Worm (Caenorhabditis elegans) whole organism, L2 larva: Measurements from ENCODE around the gene C25F9.9.

Experiments
- crh-2 ChIP-seq: sonication (generic microtip); optimal IDR thresholded peaks from 2 replicates; lab custom pipeline; 2017; ENCODE audit warnings: missing biosample characterization, missing genetic modification characterization
- fos-1 ChIP-seq: fragments of 150-350 bp; optimal IDR thresholded peaks from 2 replicates; lab custom pipeline; 2014; ENCODE audit warnings: missing biosample characterization, missing genetic modification characterization
- gmeb-1 ChIP-seq: fragments of 150-350 bp; optimal IDR thresholded peaks from 2 replicates; lab custom pipeline; 2014; ENCODE audit warnings: missing biosample characterization, missing genetic modification characterization
- nhr-12 ChIP-seq: fragments of 150-350 bp; optimal IDR thresholded peaks from 2 replicates; lab custom pipeline; 2014; ENCODE audit warnings: missing biosample characterization, missing genetic modification characterization

The C25F9.9 gene

ce11 chrV:19467574-19467973 lies 51.2 kb downstream of the C25F9.9 start, which contains the start of gene Y43F8B.23:
Gene Y43F8B.23 (minus strand): TSS chrV:19467648.
- TF ChIP-seq fos-1 (tag; lab: Kevin White, UChicago) = peak; percentile 92
- peak; percentile 2 for TF ChIP-seq gmeb-1 (tag; lab: Kevin White, UChicago)
- no peak for TF ChIP-seq nhr-12
- TF ChIP-seq crh-2 (tag; lab: Kevin White, UChicago) = peak; percentile 14
